Fruit fly (Drosophila melanogaster) whole organism, embryonic: ENCODE results near the gene Or69a.

ENCODE experiments used
- Adf1 ChIP-seq: fragments of 200-800 bp; sonication (Bioruptor generic); IDR thresholded peaks from 2 replicates; pipeline ENCODE4 v1.3.6; 2022; ENCODE audit warnings: missing biosample characterization, missing genetic modification characterization
- Bgb ChIP-seq: fragments of 200-800 bp; sonication (Bioruptor generic); IDR thresholded peaks from 2 replicates; pipeline ENCODE4 v1.3.6; 2022; ENCODE audit warnings: missing biosample characterization, missing genetic modification characterization; ENCODE audit not compliant: partially characterized antibody
- CG10431 ChIP-seq: fragments of 200-800 bp; sonication (Bioruptor generic); optimal IDR thresholded peaks from 3 replicates; lab custom pipeline; 2018; ENCODE audit warnings: missing biosample characterization, mild to moderate bottlenecking, missing genetic modification characterization
- CG10565 ChIP-seq: fragments of 200-800 bp; sonication (Bioruptor generic); optimal IDR thresholded peaks from 3 replicates; lab custom pipeline; 2016; ENCODE audit warnings: missing biosample characterization, mild to moderate bottlenecking, missing genetic modification characterization
- CG10979 ChIP-seq: fragments of 200-800 bp; sonication (Bioruptor generic); optimal IDR thresholded peaks from 2 replicates; lab custom pipeline; 2018; ENCODE audit warnings: missing biosample characterization, mild to moderate bottlenecking, missing genetic modification characterization, moderate library complexity
- CG11398 ChIP-seq: fragments of 200-800 bp; sonication (Bioruptor generic); optimal IDR thresholded peaks from 2 replicates; lab custom pipeline; 2016; ENCODE audit warnings: missing biosample characterization, missing genetic modification characterization
- CG12155 ChIP-seq: fragments of 200-800 bp; sonication (Bioruptor generic); optimal IDR thresholded peaks from 3 replicates; lab custom pipeline; 2016; ENCODE audit warnings: missing biosample characterization, missing genetic modification characterization
- CG12299 ChIP-seq: fragments of 200-800 bp; sonication (Bioruptor generic); optimal IDR thresholded peaks from 2 replicates; lab custom pipeline; 2018; ENCODE audit warnings: missing biosample characterization, mild to moderate bottlenecking, missing genetic modification characterization
- CG12744 ChIP-seq: fragments of 200-800 bp; sonication (Bioruptor generic); optimal IDR thresholded peaks from 2 replicates; lab custom pipeline; 2016; ENCODE audit warnings: missing biosample characterization, missing genetic modification characterization
- CG13296 ChIP-seq: fragments of 200-800 bp; sonication (Bioruptor generic); optimal IDR thresholded peaks from 3 replicates; lab custom pipeline; 2018; ENCODE audit warnings: missing biosample characterization, mild to moderate bottlenecking, missing genetic modification characterization
- CG13624 ChIP-seq: fragments of 200-800 bp; sonication (Bioruptor generic); optimal IDR thresholded peaks from 2 replicates; lab custom pipeline; 2016; ENCODE audit warnings: missing biosample characterization, missing genetic modification characterization
- CG13775 ChIP-seq: fragments of 200-800 bp; sonication (Bioruptor generic); optimal IDR thresholded peaks from 3 replicates; lab custom pipeline; 2017; ENCODE audit warnings: missing biosample characterization, mild to moderate bottlenecking, missing genetic modification characterization
- CG17186 ChIP-seq: fragments of 200-800 bp; sonication (Bioruptor generic); optimal IDR thresholded peaks from 3 replicates; lab custom pipeline; 2017; ENCODE audit warnings: missing biosample characterization, missing genetic modification reagents, missing genetic modification characterization
- CG1832 ChIP-seq: fragments of 200-800 bp; sonication (Bioruptor generic); optimal IDR thresholded peaks from 2 replicates; lab custom pipeline; 2017; ENCODE audit warnings: missing biosample characterization, mild to moderate bottlenecking, missing genetic modification characterization, inconsistent platforms
- CG18476 ChIP-seq: fragments of 200-800 bp; sonication (Bioruptor generic); optimal IDR thresholded peaks from 2 replicates; lab custom pipeline; 2016; ENCODE audit warnings: missing biosample characterization, mild to moderate bottlenecking, missing genetic modification characterization
- CG31365 ChIP-seq: fragments of 200-800 bp; sonication (Bioruptor generic); optimal IDR thresholded peaks from 2 replicates; lab custom pipeline; 2018; ENCODE audit warnings: missing biosample characterization, mild to moderate bottlenecking, missing genetic modification characterization
- CG33213 ChIP-seq: fragments of 200-800 bp; sonication (Bioruptor generic); optimal IDR thresholded peaks from 3 replicates; lab custom pipeline; 2016; ENCODE audit warnings: missing biosample characterization, missing genetic modification characterization
- CG3407 ChIP-seq: fragments of 200-800 bp; sonication (Bioruptor generic); optimal IDR thresholded peaks from 2 replicates; lab custom pipeline; 2018; ENCODE audit warnings: missing biosample characterization, mild to moderate bottlenecking, missing genetic modification characterization
- CG42726 ChIP-seq: fragments of 200-800 bp; sonication (Bioruptor generic); IDR thresholded peaks from 2 replicates; pipeline ENCODE4 v1.3.6; 2022; ENCODE audit warnings: missing biosample characterization, missing genetic modification characterization; ENCODE audit not compliant: partially characterized antibody
- CG7271 ChIP-seq: fragments of 200-800 bp; sonication (Bioruptor generic); optimal IDR thresholded peaks from 2 replicates; lab custom pipeline; 2018; ENCODE audit warnings: missing biosample characterization, mild to moderate bottlenecking, missing genetic modification characterization, moderate library complexity
- CG7839 ChIP-seq: fragments of 200-800 bp; sonication (Bioruptor generic); optimal IDR thresholded peaks from 3 replicates; lab custom pipeline; 2018; ENCODE audit warnings: missing biosample characterization, mild to moderate bottlenecking, missing genetic modification characterization, moderate library complexity
- CG8944 ChIP-seq: fragments of 200-800 bp; sonication (Bioruptor generic); optimal IDR thresholded peaks from 3 replicates; lab custom pipeline; 2016; ENCODE audit warnings: missing biosample characterization, missing genetic modification characterization
- CG9437 ChIP-seq: fragments of 200-800 bp; sonication (Bioruptor generic); optimal IDR thresholded peaks from 2 replicates; lab custom pipeline; 2018; ENCODE audit warnings: missing biosample characterization, mild to moderate bottlenecking, missing genetic modification characterization
- Eip74EF ChIP-seq, 2 experiments: fragments of 200-800 bp in 1 of 2; fragments of >200 bp in 1 of 2; sonication (Bioruptor generic) in 1 of 2; optimal IDR thresholded peaks; 2 replicates each; lab custom pipeline; 2017 to 2019; ENCODE audit warnings: missing biosample characterization in 2 of 2, missing genetic modification characterization in 2 of 2, mild to moderate bottlenecking in 1 of 2, moderate library complexity in 1 of 2
- HLH54F ChIP-seq: fragments of 200-800 bp; sonication (Bioruptor generic); optimal IDR thresholded peaks from 3 replicates; lab custom pipeline; 2016; ENCODE audit warnings: missing biosample characterization, missing genetic modification characterization
- Hmx ChIP-seq: fragments of 200-800 bp; sonication (Bioruptor generic); optimal IDR thresholded peaks from 2 replicates; lab custom pipeline; 2016; ENCODE audit warnings: missing biosample characterization, missing genetic modification characterization
- Hr78 ChIP-seq, 2 experiments: fragments of 200-800 bp in 1 of 2; fragments of >200 bp in 1 of 2; sonication (Bioruptor generic) in 1 of 2; optimal IDR thresholded peaks; 2 replicates each; lab custom pipeline; 2017 to 2019; ENCODE audit warnings: missing biosample characterization in 2 of 2, missing genetic modification characterization in 2 of 2, mild to moderate bottlenecking in 1 of 2, moderate library complexity in 1 of 2
- Jarid2 ChIP-seq: fragments of 200-800 bp; sonication (Bioruptor generic); optimal IDR thresholded peaks from 3 replicates; lab custom pipeline; 2017; ENCODE audit warnings: mild to moderate bottlenecking, missing biosample characterization, missing genetic modification reagents, missing genetic modification characterization
- NFAT ChIP-seq: fragments of 200-800 bp; sonication (Bioruptor generic); IDR thresholded peaks from 2 replicates; pipeline ENCODE4 v1.3.6; 2022; ENCODE audit warnings: missing biosample characterization, missing genetic modification characterization
- Nf-YB ChIP-seq: fragments of 200-800 bp; sonication (Bioruptor generic); optimal IDR thresholded peaks from 3 replicates; lab custom pipeline; 2019; ENCODE audit warnings: missing biosample characterization, mild to moderate bottlenecking, missing genetic modification characterization, moderate library complexity
- Rfx ChIP-seq: fragments of 200-800 bp; sonication (Bioruptor generic); IDR thresholded peaks from 2 replicates; pipeline ENCODE4 v1.3.6; 2022; ENCODE audit warnings: missing biosample characterization, missing genetic modification characterization
- Taf1 ChIP-seq: fragments of 200-800 bp; sonication (Bioruptor generic); IDR thresholded peaks from 2 replicates; pipeline ENCODE4 v1.3.6; 2022; ENCODE audit warnings: missing biosample characterization, missing genetic modification characterization
- Xrp1 ChIP-seq: fragments of 200-800 bp; sonication (Bioruptor generic); IDR thresholded peaks from 2 replicates; pipeline ENCODE4 v1.3.6; 2022; ENCODE audit warnings: missing biosample characterization, missing genetic modification characterization
- chm ChIP-seq: fragments of 200-800 bp; sonication (Bioruptor generic); IDR thresholded peaks from 2 replicates; pipeline ENCODE4 v1.3.6; 2022; ENCODE audit warnings: missing biosample characterization, missing genetic modification characterization
- crc ChIP-seq: fragments of 200-800 bp; sonication (Bioruptor generic); optimal IDR thresholded peaks from 2 replicates; lab custom pipeline; 2016; ENCODE audit warnings: missing biosample characterization, missing genetic modification characterization
- croc ChIP-seq: fragments of 200-800 bp; sonication (Bioruptor generic); conservative IDR thresholded peaks from 3 replicates; pipeline ENCODE4 v1.3.6; 2022; ENCODE audit warnings: missing biosample characterization, missing genetic modification characterization
- crol ChIP-seq: fragments of 200-800 bp; sonication (Bioruptor generic); IDR thresholded peaks from 2 replicates; pipeline ENCODE4 v1.3.6; 2022; ENCODE audit warnings: missing biosample characterization, missing genetic modification characterization
- dan ChIP-seq: fragments of 200-800 bp; sonication (Bioruptor generic); IDR thresholded peaks from 2 replicates; pipeline ENCODE4 v1.3.6; 2022; ENCODE audit warnings: missing biosample characterization, missing genetic modification characterization
- en ChIP-seq: fragments of 200-800 bp; sonication (Bioruptor generic); optimal IDR thresholded peaks from 2 replicates; lab custom pipeline; 2016; ENCODE audit warnings: missing biosample characterization, missing genetic modification characterization
- ewg ChIP-seq: fragments of 200-800 bp; sonication (Bioruptor generic); optimal IDR thresholded peaks from 3 replicates; lab custom pipeline; 2017; ENCODE audit warnings: mild to moderate bottlenecking, missing biosample characterization, missing genetic modification reagents, missing genetic modification characterization
- fd102C ChIP-seq: fragments of 200-800 bp; sonication (Bioruptor generic); optimal IDR thresholded peaks from 2 replicates; lab custom pipeline; 2018; ENCODE audit warnings: missing biosample characterization, mild to moderate bottlenecking, missing genetic modification characterization, moderate library complexity
- luna ChIP-seq: fragments of 200-800 bp; sonication (Bioruptor generic); optimal IDR thresholded peaks from 2 replicates; lab custom pipeline; 2016; ENCODE audit warnings: missing biosample characterization, missing genetic modification characterization
- mirr ChIP-seq: fragments of 200-800 bp; sonication (Bioruptor generic); optimal IDR thresholded peaks from 3 replicates; lab custom pipeline; 2018; ENCODE audit warnings: missing biosample characterization, mild to moderate bottlenecking, missing genetic modification characterization
- nerfin-1 ChIP-seq: fragments of 200-800 bp; sonication (Bioruptor generic); optimal IDR thresholded peaks from 3 replicates; lab custom pipeline; 2019; ENCODE audit warnings: missing biosample characterization, mild to moderate bottlenecking, missing genetic modification characterization, moderate library complexity
- peb ChIP-seq: fragments of 200-800 bp; sonication (Bioruptor generic); IDR thresholded peaks from 2 replicates; pipeline ENCODE4 v1.3.6; 2022; ENCODE audit warnings: missing biosample characterization, missing genetic modification characterization
- run ChIP-seq: fragments of 200-800 bp; sonication (Bioruptor generic); optimal IDR thresholded peaks from 3 replicates; lab custom pipeline; 2018; ENCODE audit warnings: missing biosample characterization, mild to moderate bottlenecking, missing genetic modification characterization
- sens-2 ChIP-seq: fragments of 200-800 bp; sonication (Bioruptor generic); IDR thresholded peaks from 2 replicates; pipeline ENCODE4 v1.3.6; 2022; ENCODE audit warnings: missing biosample characterization, missing genetic modification characterization
- sim ChIP-seq: fragments of 200-800 bp; sonication (Bioruptor generic); IDR thresholded peaks from 2 replicates; pipeline ENCODE4 v1.3.6; 2022; ENCODE audit warnings: missing biosample characterization, missing genetic modification characterization
- so ChIP-seq: fragments of 200-800 bp; sonication (Bioruptor generic); IDR thresholded peaks from 3 replicates; pipeline ENCODE4 v1.3.6; 2022; ENCODE audit warnings: missing biosample characterization, missing genetic modification characterization
- tna ChIP-seq: fragments of 200-800 bp; sonication (Bioruptor generic); IDR thresholded peaks from 2 replicates; pipeline ENCODE4 v1.3.6; 2022; ENCODE audit warnings: missing biosample characterization, missing genetic modification characterization; ENCODE audit not compliant: partially characterized antibody
- trem ChIP-seq: fragments of 200-800 bp; optimal IDR thresholded peaks from 3 replicates; lab custom pipeline; 2019; ENCODE audit warnings: missing biosample characterization, mild to moderate bottlenecking, missing genetic modification characterization, moderate library complexity

Or69a gene

DNA sequence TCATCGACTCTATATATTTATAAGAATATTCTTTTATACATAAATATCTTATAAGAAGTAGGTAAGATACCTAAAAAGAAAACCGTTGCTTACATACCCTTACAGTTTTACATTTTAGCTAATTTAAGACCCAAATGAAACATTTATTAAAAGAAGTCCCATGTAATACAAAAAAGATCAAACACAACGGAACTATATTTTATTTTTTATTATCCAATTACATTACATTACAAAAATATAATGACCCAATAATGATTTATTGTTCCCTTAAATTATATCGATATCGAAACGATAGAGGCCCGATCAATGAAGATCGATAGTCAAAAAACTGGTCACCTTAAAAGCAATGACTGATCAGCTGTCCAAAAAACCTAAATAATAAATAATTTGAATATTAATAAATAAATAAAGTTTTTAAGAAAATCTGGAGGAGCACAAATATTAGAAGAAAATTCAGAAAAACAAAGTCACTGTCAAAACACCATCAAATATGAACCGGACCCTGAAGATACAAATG lies 40.5 kb upstream of the Or69a start (continued):
- TF ChIP-seq Jarid2 (GFP tag; lab: Kevin White, UChicago): no peak
- TF ChIP-seq CG10565: no peak
- TF ChIP-seq CG13624: no peak
- no peak for TF ChIP-seq mirr (GFP tag; lab: Kevin White, UChicago)
- no peak for TF ChIP-seq CG8944 (GFP tag; lab: Kevin White, UChicago)
- no peak for TF ChIP-seq fd102C
- TF ChIP-seq tna (GFP tag; lab: Robert Waterston, UW): peak; percentile 27; the same call in 1 of the 2 replicates
- TF ChIP-seq en: no peak
- TF ChIP-seq HLH54F (GFP tag; lab: Kevin White, UChicago): no peak
- TF ChIP-seq CG12744 (GFP tag; lab: Kevin White, UChicago): no peak
- no peak for TF ChIP-seq Nf-YB (GFP tag; lab: Kevin White, UChicago)
- no peak for TF ChIP-seq CG18476 (GFP tag; lab: Kevin White, UChicago)
- no peak for TF ChIP-seq Hmx
- no peak for TF ChIP-seq CG9437 (GFP tag; lab: Kevin White, UChicago)
- TF ChIP-seq CG7839 (tag; lab: Kevin White, UChicago): peak; percentile 13
- TF ChIP-seq nerfin-1: no peak
- no peak for TF ChIP-seq luna (GFP tag; lab: Kevin White, UChicago)
- no peak for TF ChIP-seq CG12299 (tag; lab: Kevin White, UChicago)
- no peak for TF ChIP-seq CG13296 (GFP tag; lab: Kevin White, UChicago)
- peak; percentile 82 for TF ChIP-seq Bgb (GFP tag; lab: Robert Waterston, UW)
- no peak for TF ChIP-seq Rfx (GFP tag; lab: Robert Waterston, UW)
- TF ChIP-seq CG13775: no peak
- TF ChIP-seq sens-2 (GFP tag; lab: Robert Waterston, UW): no peak
- TF ChIP-seq sim: no peak
- TF ChIP-seq CG31365 (tag; lab: Kevin White, UChicago): no peak
- TF ChIP-seq trem (tag; lab: Kevin White, UChicago): peak; percentile 52
- no peak for TF ChIP-seq crc (GFP tag; lab: Kevin White, UChicago)
- no peak for TF ChIP-seq CG42726 (GFP tag; lab: Robert Waterston, UW)
- no peak for TF ChIP-seq NFAT (GFP tag; lab: Robert Waterston, UW)
- no peak for TF ChIP-seq CG33213
- no peak for TF ChIP-seq CG11398
- TF ChIP-seq run: no peak
- TF ChIP-seq crol (GFP tag; lab: Robert Waterston, UW): no peak
- no peak for TF ChIP-seq dan (GFP tag; lab: Robert Waterston, UW)
- TF ChIP-seq Taf1 (GFP tag; lab: Robert Waterston, UW): no peak
- no peak for TF ChIP-seq ewg (GFP tag; lab: Kevin White, UChicago)
- TF ChIP-seq Eip74EF (GFP tag; optimal IDR thresholded peaks at IDR 0.05; lab: Kevin White, UChicago): no peak
- no peak for TF ChIP-seq Adf1
- TF ChIP-seq CG7271: no peak
- no peak for TF ChIP-seq CG10979
- TF ChIP-seq CG10431 (GFP tag; lab: Kevin White, UChicago): no peak
- TF ChIP-seq CG12155 (GFP tag; lab: Kevin White, UChicago): no peak
- TF ChIP-seq CG17186 (GFP tag; lab: Kevin White, UChicago): no peak
- TF ChIP-seq Hr78 (GFP tag; optimal IDR thresholded peaks at IDR 0.05; lab: Kevin White, UChicago): no peak
- TF ChIP-seq so (GFP tag; lab: Robert Waterston, UW): no peak
- TF ChIP-seq CG1832 (GFP tag; lab: Kevin White, UChicago): no peak
- TF ChIP-seq chm (GFP tag; lab: Robert Waterston, UW): no peak
- TF ChIP-seq Xrp1 (GFP tag; lab: Robert Waterston, UW): no peak
- no peak for TF ChIP-seq croc
- no peak for TF ChIP-seq CG3407
- no peak for TF ChIP-seq peb (GFP tag; lab: Robert Waterston, UW)
